Worm (Caenorhabditis elegans): ENCODE results near the gene T22B2.5.
A peak's percentile ranks its signal among the peaks of the same experiment; 100 is the strongest.

Gene T22B2.5

ce11 chrX:3914273-3914672 is 3.1 kb upstream of the T22B2.5 start:
- no peak for TF ChIP-seq hlh-12 (tag; optimal IDR thresholded peaks at IDR 0.05)
- no peak for TF ChIP-seq ztf-25 (GFP tag; IDR thresholded peaks at IDR 0.05)
- TF ChIP-seq lin-35 (GFP tag; optimal IDR thresholded peaks at IDR 0.05), result no peak
- no peak for TF ChIP-seq ztf-6 (GFP tag; IDR thresholded peaks at IDR 0.05)
- no peak for TF ChIP-seq egrh-3 (GFP tag; IDR thresholded peaks at IDR 0.05)
- peak; percentile 51 for TF ChIP-seq B0261.1 (tag; optimal IDR thresholded peaks at IDR 0.05)
- TF ChIP-seq tbp1 (GFP tag; optimal IDR thresholded peaks at IDR 0.05), result peak; percentile 74
- TF ChIP-seq D2030.7 (GFP tag; IDR thresholded peaks at IDR 0.05), result 0 out of 2 replicates have a peak, but pooled peaks have one; percentile 29
- TF ChIP-seq F49E8.2 (tag; optimal IDR thresholded peaks at IDR 0.05; ENCODE audit: insufficient read depth), result no peak
- TF ChIP-seq madf-6 (GFP tag; IDR thresholded peaks at IDR 0.05), result 0 out of 2 replicates have a peak, but pooled peaks have one; percentile 28
- TF ChIP-seq him-1 (tag; optimal IDR thresholded peaks at IDR 0.05), result peak; percentile 40
- TF ChIP-seq somi-1 (GFP tag; optimal IDR thresholded peaks at IDR 0.05), result no peak
- peak; percentile 16 for TF ChIP-seq die-1 (tag; optimal IDR thresholded peaks at IDR 0.05)
- TF ChIP-seq ceh-27 (GFP tag; optimal IDR thresholded peaks at IDR 0.05), result peak; percentile 26
- TF ChIP-seq attf-3 (GFP tag; conservative IDR thresholded peaks at IDR 0.05), result no peak
- peak; percentile 14 for TF ChIP-seq F52B5.7 (tag; optimal IDR thresholded peaks at IDR 0.05)
- no peak for TF ChIP-seq akir-1 (GFP tag; optimal IDR thresholded peaks at IDR 0.05)
- TF ChIP-seq efl-1 (GFP tag; optimal IDR thresholded peaks at IDR 0.05), result no peak
- peak; percentile 50 for TF ChIP-seq rpc-1 (optimal IDR thresholded peaks at IDR 0.05)
- peak; percentile 78 for TF ChIP-seq rpc-1 (tag; optimal IDR thresholded peaks at IDR 0.05)

- TF ChIP-seq efl-1 (GFP tag; optimal IDR thresholded peaks at IDR 0.05) (no peak), nhr-80 (tag; optimal IDR thresholded peaks at IDR 0.05) (no peak), ztf-6 (GFP tag; IDR thresholded peaks at IDR 0.05) (no peak), attf-3 (GFP tag; conservative IDR thresholded peaks at IDR 0.05) (no peak), Y56A3A.18 (GFP tag; IDR thresholded peaks at IDR 0.05) (no peak), Y67H2A.10 (GFP tag; conservative IDR thresholded peaks at IDR 0.05) (no peak), unc-62 (GFP tag; optimal IDR thresholded peaks at IDR 0.05) (no peak)
These were observed 6.6 kb downstream of the T22B2.5 start, which contains the start of gene sup-12 for ce11 chrX:3904568-3904967. TSS of gene sup-12 (plus strand) at chrX:3904584.

- TF ChIP-seq F22D6.2 (tag; optimal IDR thresholded peaks at IDR 0.05) (no peak), ama-1 (optimal IDR thresholded peaks at IDR 0.05) (no peak), ama-1 (GFP tag; optimal IDR thresholded peaks at IDR 0.05) (no peak), nfya-2 (GFP tag; IDR thresholded peaks at IDR 0.05) (no peak), snpc-1.3 (tag; optimal IDR thresholded peaks at IDR 0.05; ENCODE audit: insufficient read depth) (no peak), madf-3 (GFP tag; IDR thresholded peaks at IDR 0.05) (no peak), K12H6.12 (tag; optimal IDR thresholded peaks at IDR 0.05) (no peak), ztf-3 (GFP tag; optimal IDR thresholded peaks at IDR 0.05) (no peak)
These were observed 9.8 kb downstream of the T22B2.5 start for ce11 chrX:3901389-3901788.

- TF ChIP-seq nfya-1 (tag; optimal IDR thresholded peaks at IDR 0.05; ENCODE audit: borderline replicate concordance, insufficient read depth) (no peak), zfh-2 (GFP tag; conservative IDR thresholded peaks at IDR 0.05) (peak; percentile 94), K12H6.12 (tag; optimal IDR thresholded peaks at IDR 0.05) (peak; percentile 9), egrh-3 (GFP tag; IDR thresholded peaks at IDR 0.05) (0 out of 2 replicates have a peak, but pooled peaks have one; percentile 62)
These were observed 10.5 kb downstream of the T22B2.5 start for ce11 chrX:3900715-3901114.

Data from whole organism, young adult.